Worm (Caenorhabditis elegans) whole organism, mixed stage, embryonic: ENCODE data around the gene phf-33.
A peak's percentile ranks its signal among the peaks of the same experiment; 100 is the strongest.

Source experiments
- M03D4.4 ChIP-seq: sonication (generic microtip); optimal IDR thresholded peaks from 2 replicates; lab custom pipeline; 2017; ENCODE audit warnings: mild to moderate bottlenecking, missing genetic modification characterization, missing compliant biosample characterization
- bed-3 ChIP-seq: fragments of 200-800 bp; sonication (Bioruptor generic); optimal IDR thresholded peaks from 3 replicates; lab custom pipeline; 2018; ENCODE audit warnings: mild to moderate bottlenecking, missing genetic modification characterization, moderate library complexity, missing compliant biosample characterization
- blmp-1 ChIP-seq: fragments of 150-350 bp; optimal IDR thresholded peaks from 2 replicates; lab custom pipeline; 2014; ENCODE audit warnings: missing biosample characterization, missing genetic modification characterization
- ceh-39 ChIP-seq: fragments of 150-350 bp; optimal IDR thresholded peaks from 2 replicates; lab custom pipeline; 2014; ENCODE audit warnings: missing biosample characterization, missing genetic modification characterization
- ceh-43 ChIP-seq: fragments of 200-800 bp; sonication (Bioruptor generic); optimal IDR thresholded peaks from 2 replicates; lab custom pipeline; 2018; ENCODE audit warnings: mild to moderate bottlenecking, missing genetic modification characterization, moderate library complexity, missing compliant biosample characterization
- ceh-83 ChIP-seq: fragments of 200-800 bp; sonication (Bioruptor generic); optimal IDR thresholded peaks from 2 replicates; lab custom pipeline; 2018; ENCODE audit warnings: mild to moderate bottlenecking, missing genetic modification characterization, missing compliant biosample characterization
- ces-1 ChIP-seq: fragments of 150-350 bp; optimal IDR thresholded peaks from 2 replicates; lab custom pipeline; 2014; ENCODE audit warnings: missing biosample characterization, missing genetic modification reagents, missing genetic modification characterization
- cnd-1 ChIP-seq: fragments of 200-800 bp; sonication (Bioruptor generic); optimal IDR thresholded peaks from 2 replicates; lab custom pipeline; 2018; ENCODE audit warnings: mild to moderate bottlenecking, missing genetic modification characterization, missing compliant biosample characterization
- drap-1 ChIP-seq: fragments of 200-800 bp; sonication (Bioruptor generic); optimal IDR thresholded peaks from 3 replicates; lab custom pipeline; 2018; ENCODE audit warnings: mild to moderate bottlenecking, missing genetic modification characterization, missing compliant biosample characterization
- elt-1 ChIP-seq: sonication (generic microtip); optimal IDR thresholded peaks from 2 replicates; lab custom pipeline; 2017; ENCODE audit warnings: missing genetic modification characterization, mild to moderate bottlenecking, missing compliant biosample characterization, antibody characterized with exemption, moderate library complexity, borderline replicate concordance; ENCODE audit not compliant: insufficient read depth
- elt-3 ChIP-seq: fragments of 150-350 bp; optimal IDR thresholded peaks from 2 replicates; lab custom pipeline; 2014; ENCODE audit warnings: missing biosample characterization, missing genetic modification characterization
- flh-1 ChIP-seq: fragments of 200-800 bp; sonication (Bioruptor generic); optimal IDR thresholded peaks from 2 replicates; lab custom pipeline; 2018; ENCODE audit warnings: mild to moderate bottlenecking, missing genetic modification characterization, moderate library complexity, missing compliant biosample characterization
- ham-2 ChIP-seq: fragments of 200-800 bp; sonication (Bioruptor generic); optimal IDR thresholded peaks from 2 replicates; lab custom pipeline; 2018; ENCODE audit warnings: mild to moderate bottlenecking, missing genetic modification characterization, missing compliant biosample characterization
- hlh-1 ChIP-seq: fragments of 150-350 bp; optimal IDR thresholded peaks from 2 replicates; lab custom pipeline; 2014; ENCODE audit warnings: missing biosample characterization, missing genetic modification reagents, missing genetic modification characterization
- lin-13 ChIP-seq: fragments of 150-350 bp; optimal IDR thresholded peaks from 2 replicates; lab custom pipeline; 2014; ENCODE audit warnings: missing biosample characterization, missing genetic modification characterization
- lin-32 ChIP-seq: fragments of 200-800 bp; sonication (Bioruptor generic); optimal IDR thresholded peaks from 2 replicates; lab custom pipeline; 2018; ENCODE audit warnings: mild to moderate bottlenecking, missing genetic modification characterization, missing compliant biosample characterization
- lsy-2 ChIP-seq: fragments of 150-350 bp; optimal IDR thresholded peaks from 2 replicates; lab custom pipeline; 2014; ENCODE audit warnings: missing biosample characterization, missing genetic modification characterization
- mab-5 ChIP-seq: fragments of 150-350 bp; optimal IDR thresholded peaks from 2 replicates; lab custom pipeline; 2014; ENCODE audit warnings: missing biosample characterization, missing genetic modification characterization
- mep-1 ChIP-seq: fragments of 150-350 bp; optimal IDR thresholded peaks from 2 replicates; lab custom pipeline; 2017; ENCODE audit warnings: missing biosample characterization, missing genetic modification reagents, missing genetic modification characterization, inconsistent platforms
- mls-2 ChIP-seq: sonication (generic microtip); optimal IDR thresholded peaks from 2 replicates; lab custom pipeline; 2016; ENCODE audit warnings: mild to moderate bottlenecking, missing genetic modification characterization, moderate library complexity, missing compliant biosample characterization
- nhr-12 ChIP-seq: fragments of 150-350 bp; optimal IDR thresholded peaks from 2 replicates; lab custom pipeline; 2014; ENCODE audit warnings: missing biosample characterization, missing genetic modification characterization
- nhr-2 ChIP-seq: fragments of 150-350 bp; optimal IDR thresholded peaks from 2 replicates; lab custom pipeline; 2014; ENCODE audit warnings: missing biosample characterization, missing genetic modification characterization
- nhr-237 ChIP-seq: fragments of 150-350 bp; optimal IDR thresholded peaks from 2 replicates; lab custom pipeline; 2014; ENCODE audit warnings: missing biosample characterization, missing genetic modification characterization
- nhr-28 ChIP-seq: fragments of 150-350 bp; optimal IDR thresholded peaks from 2 replicates; lab custom pipeline; 2014; ENCODE audit warnings: missing biosample characterization, missing genetic modification characterization
- nhr-76 ChIP-seq: sonication (generic microtip); optimal IDR thresholded peaks from 2 replicates; lab custom pipeline; 2017; ENCODE audit warnings: missing biosample characterization, missing genetic modification characterization
- pha-4 ChIP-seq: fragments of 150-350 bp; optimal IDR thresholded peaks from 2 replicates; lab custom pipeline; 2018; ENCODE audit warnings: missing biosample characterization, missing genetic modification reagents, missing genetic modification characterization
- sem-2 ChIP-seq: fragments of 200-800 bp; sonication (Bioruptor generic); optimal IDR thresholded peaks from 2 replicates; lab custom pipeline; 2018; ENCODE audit warnings: mild to moderate bottlenecking, missing genetic modification characterization, missing compliant biosample characterization
- snpc-4 ChIP-seq: fragments of 150-350 bp; optimal IDR thresholded peaks from 2 replicates; lab custom pipeline; 2014; ENCODE audit warnings: missing biosample characterization, missing genetic modification characterization
- sptf-1 ChIP-seq: sonication (generic microtip); optimal IDR thresholded peaks from 2 replicates; lab custom pipeline; 2017; ENCODE audit warnings: mild to moderate bottlenecking, missing genetic modification characterization, moderate library complexity, missing compliant biosample characterization
- tbx-8 ChIP-seq: fragments of 200-800 bp; sonication (Bioruptor generic); optimal IDR thresholded peaks from 2 replicates; lab custom pipeline; 2018; ENCODE audit warnings: mild to moderate bottlenecking, missing genetic modification characterization, moderate library complexity, missing compliant biosample characterization
- unc-120 ChIP-seq: sonication (generic microtip); optimal IDR thresholded peaks from 2 replicates; lab custom pipeline; 2017; ENCODE audit warnings: missing genetic modification characterization, missing compliant biosample characterization; ENCODE audit not compliant: poor library complexity, severe bottlenecking
- unc-39 ChIP-seq: fragments of 150-350 bp; optimal IDR thresholded peaks from 2 replicates; lab custom pipeline; 2014; ENCODE audit warnings: missing biosample characterization, missing genetic modification characterization
- unc-62 ChIP-seq: fragments of 150-350 bp; optimal IDR thresholded peaks from 2 replicates; lab custom pipeline; 2014; ENCODE audit warnings: missing biosample characterization, missing genetic modification reagents, missing genetic modification characterization
- zip-8 ChIP-seq: fragments of 150-350 bp; optimal IDR thresholded peaks from 2 replicates; lab custom pipeline; 2014; ENCODE audit warnings: missing biosample characterization, missing genetic modification characterization
- ztf-11 ChIP-seq: fragments of 150-350 bp; optimal IDR thresholded peaks from 2 replicates; lab custom pipeline; 2014; ENCODE audit warnings: missing biosample characterization, missing genetic modification characterization

phf-33 gene

ce11 chrX:13283462-13283861, 4.7 kb upstream of the phf-33 start:
- TF ChIP-seq nhr-237 (tag; lab: Kevin White, UChicago): no peak
- TF ChIP-seq nhr-12 (tag; lab: Kevin White, UChicago): no peak
- no peak for TF ChIP-seq unc-120 (tag; lab: Kevin White, UChicago)
- TF ChIP-seq elt-3 (tag; lab: Kevin White, UChicago): no peak
- TF ChIP-seq mls-2 (tag; lab: Kevin White, UChicago): no peak
- TF ChIP-seq sem-2 (GFP tag; lab: Kevin White, UChicago): no peak
- TF ChIP-seq elt-1 (tag; lab: Kevin White, UChicago): no peak
- TF ChIP-seq bed-3 (GFP tag; lab: Kevin White, UChicago): no peak
- TF ChIP-seq sptf-1 (tag; lab: Kevin White, UChicago): no peak
- no peak for TF ChIP-seq zip-8 (tag; lab: Kevin White, UChicago)
- TF ChIP-seq ceh-39 (tag; lab: Kevin White, UChicago): no peak
- TF ChIP-seq ces-1: no peak
- TF ChIP-seq ztf-11 (tag; lab: Kevin White, UChicago): no peak
- no peak for TF ChIP-seq snpc-4 (tag; lab: Kevin White, UChicago)
- no peak for TF ChIP-seq nhr-76
- no peak for TF ChIP-seq ceh-43
- TF ChIP-seq lin-13 (tag; lab: Kevin White, UChicago): no peak
- TF ChIP-seq lsy-2: no peak
- TF ChIP-seq drap-1 (GFP tag; lab: Kevin White, UChicago): no peak

DNA sequence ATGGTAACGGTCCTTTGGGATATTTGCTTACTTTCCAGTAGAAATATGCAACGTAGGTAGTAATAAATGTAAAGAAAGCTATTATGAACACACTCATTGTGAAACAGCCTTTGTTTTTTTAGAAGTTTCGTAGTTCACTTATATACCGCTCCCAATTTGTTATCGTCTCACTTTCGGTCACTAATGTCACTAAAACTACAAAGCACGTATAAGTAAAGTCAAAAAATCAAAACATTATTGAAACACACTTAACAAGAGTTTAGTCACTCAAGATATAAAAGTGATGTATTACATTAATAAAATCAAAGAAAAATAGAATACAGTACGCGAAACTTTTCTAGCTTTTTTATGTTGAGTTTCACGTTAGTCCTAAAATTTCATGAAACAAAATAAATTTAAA, 4.7 kb downstream of the phf-33 start, which contains the start of gene cyp-14A3:
Gene cyp-14A3 (minus strand): TSS at position 101 of the 400 bp plus-strand sequence.
- TF ChIP-seq tbx-8 (GFP tag; lab: Kevin White, UChicago) (no peak), nhr-28 (no peak), nhr-12 (tag; lab: Kevin White, UChicago) (no peak), cnd-1 (tag; lab: Kevin White, UChicago) (no peak)

DNA sequence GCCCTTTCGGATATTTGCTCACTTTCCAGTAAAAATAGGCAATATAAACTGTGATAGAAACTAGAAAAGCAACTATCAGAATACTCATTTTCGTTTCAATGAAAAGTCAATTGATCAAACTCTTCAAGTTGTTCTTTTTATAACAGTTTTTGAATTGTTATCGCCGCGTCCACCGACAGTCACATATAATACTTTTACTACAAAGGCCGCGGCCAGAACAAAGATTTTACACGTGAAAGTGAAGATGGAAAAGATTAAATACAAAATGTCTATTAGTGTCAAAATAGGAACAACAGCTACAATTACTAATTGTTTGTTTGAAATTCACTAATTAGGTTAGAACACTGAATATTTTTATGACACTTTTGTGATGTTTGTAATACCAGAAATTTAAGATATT, 9.2 kb downstream of the phf-33 start, which contains the start of gene cyp-14A2:
Gene cyp-14A2 (minus strand): TSS at position 101 of the 400 bp plus-strand sequence.
- TF ChIP-seq M03D4.4 (tag; lab: Kevin White, UChicago): no peak
- no peak for TF ChIP-seq lin-13 (tag; lab: Kevin White, UChicago)
- TF ChIP-seq unc-120 (tag; lab: Kevin White, UChicago): no peak

DNA sequence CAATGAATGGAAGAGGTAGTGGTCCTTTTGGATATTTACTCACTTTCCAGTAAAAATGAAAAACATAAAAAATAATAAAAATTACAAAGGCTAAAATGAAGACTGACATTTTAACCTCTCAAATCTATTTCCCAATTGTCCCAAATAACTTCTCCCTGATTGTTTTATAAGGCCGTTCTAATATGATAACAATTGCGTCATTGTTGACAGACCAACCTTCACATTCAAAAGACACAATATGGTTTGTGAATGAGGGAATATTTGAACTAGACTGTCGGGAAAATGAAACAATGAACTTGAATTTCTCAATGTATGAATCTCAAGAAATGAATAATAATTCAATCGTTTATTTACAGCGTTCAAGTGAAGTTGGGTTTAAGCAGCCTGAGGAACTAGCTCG, 11.5 kb downstream of the phf-33 start, which contains the start of gene cyp-14A1:
Gene cyp-14A1 (minus strand): TSS at position 126 of the 400 bp plus-strand sequence.
- TF ChIP-seq lsy-2 (no peak), mls-2 (tag; lab: Kevin White, UChicago) (no peak), unc-120 (tag; lab: Kevin White, UChicago) (no peak), sptf-1 (tag; lab: Kevin White, UChicago) (no peak), bed-3 (GFP tag; lab: Kevin White, UChicago) (no peak), nhr-2 (no peak), elt-3 (tag; lab: Kevin White, UChicago) (no peak), ceh-39 (tag; lab: Kevin White, UChicago) (no peak), lin-32 (no peak), mab-5 (tag; lab: Kevin White, UChicago) (no peak), ceh-43 (no peak), ceh-83 (GFP tag; lab: Kevin White, UChicago) (no peak), nhr-12 (tag; lab: Kevin White, UChicago) (no peak), unc-62 (GFP tag; lab: Kevin White, UChicago) (no peak), M03D4.4 (tag; lab: Kevin White, UChicago) (no peak)

DNA sequence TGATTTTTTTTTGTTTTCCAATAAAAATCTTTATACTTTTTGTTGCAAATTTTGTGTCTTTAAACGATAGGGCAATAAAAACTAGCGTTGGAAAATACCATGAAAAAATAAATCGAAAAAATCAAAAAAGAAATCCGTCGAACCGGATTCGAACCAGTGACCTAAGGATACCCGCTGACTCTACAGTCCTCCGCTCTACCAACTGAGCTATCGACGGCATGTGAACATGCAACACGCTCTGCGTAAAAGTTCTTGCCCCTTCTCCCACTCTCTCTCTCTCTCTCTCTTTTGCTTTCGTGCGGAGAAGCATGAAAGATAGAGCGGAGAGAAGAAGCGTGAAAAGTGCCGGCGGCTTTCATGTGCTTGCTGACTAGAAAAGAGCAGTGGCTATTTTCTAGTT, 14.2 kb downstream of the phf-33 start:
- TF ChIP-seq nhr-76 (no peak), ces-1 (no peak), lin-13 (tag; lab: Kevin White, UChicago) (no peak), snpc-4 (tag; lab: Kevin White, UChicago) (no peak), blmp-1 (tag; lab: Kevin White, UChicago) (no peak), ceh-39 (tag; lab: Kevin White, UChicago) (no peak), mls-2 (tag; lab: Kevin White, UChicago) (peak; percentile 89), ceh-43 (peak; percentile 66), cnd-1 (tag; lab: Kevin White, UChicago) (peak; percentile 66), mab-5 (tag; lab: Kevin White, UChicago) (no peak), unc-39 (tag; lab: Kevin White, UChicago) (no peak), drap-1 (GFP tag; lab: Kevin White, UChicago) (peak; percentile 86), unc-62 (GFP tag; lab: Kevin White, UChicago) (no peak), M03D4.4 (tag; lab: Kevin White, UChicago) (no peak), zip-8 (tag; lab: Kevin White, UChicago) (no peak), nhr-28 (no peak), mep-1 (tag; lab: Kevin White, UChicago) (peak; percentile 42), pha-4 (no peak), tbx-8 (GFP tag; lab: Kevin White, UChicago) (no peak), hlh-1 (no peak), nhr-237 (tag; lab: Kevin White, UChicago) (peak; percentile 43), ztf-11 (tag; lab: Kevin White, UChicago) (no peak), ham-2 (peak; percentile 72), nhr-12 (tag; lab: Kevin White, UChicago) (no peak), unc-120 (tag; lab: Kevin White, UChicago) (peak; percentile 66), ceh-83 (GFP tag; lab: Kevin White, UChicago) (peak; percentile 73), bed-3 (GFP tag; lab: Kevin White, UChicago) (peak; percentile 64), elt-1 (tag; lab: Kevin White, UChicago) (no peak), lin-32 (peak; percentile 80), lsy-2 (peak; percentile 22), sem-2 (GFP tag; lab: Kevin White, UChicago) (peak; percentile 56), sptf-1 (tag; lab: Kevin White, UChicago) (no peak), nhr-2 (no peak), flh-1 (GFP tag; lab: Kevin White, UChicago) (peak; percentile 16), elt-3 (tag; lab: Kevin White, UChicago) (no peak)
